Worm (Caenorhabditis elegans) whole organism, early embryonic: ENCODE results near the gene C09B8.4.

Experiments used
- ama-1 ChIP-seq: fragments of 150-350 bp; optimal IDR thresholded peaks from 2 replicates; lab custom pipeline; 2014
- flt-1 ChIP-seq: fragments of 200-800 bp; sonication (Bioruptor generic); IDR thresholded peaks from 2 replicates; pipeline ENCODE4 v1.3.6; 2022; ENCODE audit warnings: missing genetic modification characterization, missing compliant biosample characterization
- sea-1 ChIP-seq: fragments of 200-800 bp; sonication (Bioruptor generic); conservative IDR thresholded peaks from 2 replicates; pipeline ENCODE4 v1.3.6; 2022; ENCODE audit warnings: missing genetic modification characterization, missing compliant biosample characterization

ce11 chrX:6041995-6042481, 22.3 kb upstream of the C09B8.4 start:
- no peak for TF ChIP-seq ama-1 (lab: Kevin White, UChicago)
- no peak for TF ChIP-seq sea-1 (GFP tag; lab: Robert Waterston, UW)
- no peak for TF ChIP-seq flt-1
